Fruit fly (Drosophila melanogaster) whole organism, embryonic: ENCODE measurements around the gene rngo.

Experiments
- Asciz ChIP-seq: fragments of 200-800 bp; sonication (Bioruptor generic); optimal IDR thresholded peaks from 2 replicates; lab custom pipeline; 2017; ENCODE audit warnings: missing biosample characterization, mild to moderate bottlenecking, missing genetic modification characterization, missing genetic modification reagents
- C15 ChIP-seq: fragments of 200-800 bp; sonication (Bioruptor generic); IDR thresholded peaks from 3 replicates; pipeline ENCODE4 v1.3.6; 2022; ENCODE audit warnings: missing biosample characterization, missing genetic modification characterization
- CG11247 ChIP-seq: fragments of 200-800 bp; sonication (Bioruptor generic); IDR thresholded peaks from 2 replicates; pipeline ENCODE4 v1.3.6; 2022; ENCODE audit warnings: missing biosample characterization, missing genetic modification characterization
- CG11504 ChIP-seq: fragments of 200-800 bp; sonication (Bioruptor generic); optimal IDR thresholded peaks from 3 replicates; lab custom pipeline; 2019; ENCODE audit warnings: missing biosample characterization, mild to moderate bottlenecking, missing genetic modification characterization, moderate library complexity
- CG12071 ChIP-seq: fragments of 200-800 bp; sonication (Bioruptor generic); optimal IDR thresholded peaks from 3 replicates; lab custom pipeline; 2018; ENCODE audit warnings: missing biosample characterization, mild to moderate bottlenecking, missing genetic modification characterization
- CG12769 ChIP-seq: fragments of 200-800 bp; sonication (Bioruptor generic); optimal IDR thresholded peaks from 2 replicates; lab custom pipeline; 2019; ENCODE audit warnings: missing biosample characterization, mild to moderate bottlenecking, missing genetic modification characterization, moderate library complexity
- CG13123 ChIP-seq: fragments of 200-800 bp; sonication (Bioruptor generic); optimal IDR thresholded peaks from 2 replicates; lab custom pipeline; 2016; ENCODE audit warnings: missing biosample characterization, missing genetic modification characterization
- CG13296 ChIP-seq: fragments of 200-800 bp; sonication (Bioruptor generic); optimal IDR thresholded peaks from 3 replicates; lab custom pipeline; 2018; ENCODE audit warnings: missing biosample characterization, mild to moderate bottlenecking, missing genetic modification characterization
- CG15479 ChIP-seq: fragments of 200-800 bp; sonication (Bioruptor generic); optimal IDR thresholded peaks from 3 replicates; lab custom pipeline; 2019; ENCODE audit warnings: missing biosample characterization, mild to moderate bottlenecking, missing genetic modification characterization, moderate library complexity
- CG1603 ChIP-seq: fragments of 200-800 bp; sonication (Bioruptor generic); optimal IDR thresholded peaks from 2 replicates; lab custom pipeline; 2019; ENCODE audit warnings: missing biosample characterization, mild to moderate bottlenecking, missing genetic modification characterization, moderate library complexity
- CG17186 ChIP-seq: fragments of 200-800 bp; sonication (Bioruptor generic); optimal IDR thresholded peaks from 3 replicates; lab custom pipeline; 2017; ENCODE audit warnings: missing biosample characterization, missing genetic modification reagents, missing genetic modification characterization
- CG18599 ChIP-seq: fragments of 200-800 bp; sonication (Bioruptor generic); optimal IDR thresholded peaks from 3 replicates; lab custom pipeline; 2017; ENCODE audit warnings: missing biosample characterization, missing genetic modification characterization, mild to moderate bottlenecking, moderate library complexity, missing genetic modification reagents
- CG2875 ChIP-seq: fragments of 200-800 bp; sonication (Bioruptor generic); optimal IDR thresholded peaks from 2 replicates; lab custom pipeline; 2017; ENCODE audit warnings: missing biosample characterization, mild to moderate bottlenecking, missing genetic modification characterization, missing genetic modification reagents
- CG30020 ChIP-seq: fragments of 200-800 bp; optimal IDR thresholded peaks from 2 replicates; lab custom pipeline; 2019; ENCODE audit warnings: missing biosample characterization, mild to moderate bottlenecking, missing genetic modification characterization, moderate library complexity
- CG31365 ChIP-seq: fragments of 200-800 bp; sonication (Bioruptor generic); optimal IDR thresholded peaks from 2 replicates; lab custom pipeline; 2018; ENCODE audit warnings: missing biosample characterization, mild to moderate bottlenecking, missing genetic modification characterization
- CG34376 ChIP-seq: fragments of 200-800 bp; sonication (Bioruptor generic); optimal IDR thresholded peaks from 2 replicates; lab custom pipeline; 2018; ENCODE audit warnings: missing biosample characterization, mild to moderate bottlenecking, missing genetic modification characterization
- CG3838 ChIP-seq: fragments of 200-800 bp; sonication (Bioruptor generic); optimal IDR thresholded peaks from 3 replicates; lab custom pipeline; 2016; ENCODE audit warnings: missing biosample characterization, missing genetic modification characterization
- CG6272 ChIP-seq: fragments of 200-800 bp; sonication (Bioruptor generic); IDR thresholded peaks from 2 replicates; pipeline ENCODE4 v1.3.6; 2022; ENCODE audit warnings: missing biosample characterization, missing genetic modification characterization
- CG6765 ChIP-seq: fragments of 200-800 bp; sonication (Bioruptor generic); optimal IDR thresholded peaks from 3 replicates; lab custom pipeline; 2017; ENCODE audit warnings: missing biosample characterization, mild to moderate bottlenecking, missing genetic modification characterization
- CG7839 ChIP-seq: fragments of 200-800 bp; sonication (Bioruptor generic); optimal IDR thresholded peaks from 3 replicates; lab custom pipeline; 2018; ENCODE audit warnings: missing biosample characterization, mild to moderate bottlenecking, missing genetic modification characterization, moderate library complexity
- CG7987 ChIP-seq: fragments of 200-800 bp; sonication (Bioruptor generic); optimal IDR thresholded peaks from 2 replicates; lab custom pipeline; 2018; ENCODE audit warnings: missing biosample characterization, mild to moderate bottlenecking, missing genetic modification characterization, moderate library complexity
- CG8281 ChIP-seq: fragments of 200-800 bp; sonication (Bioruptor generic); optimal IDR thresholded peaks from 2 replicates; lab custom pipeline; 2018; ENCODE audit warnings: missing biosample characterization, mild to moderate bottlenecking, missing genetic modification characterization, moderate library complexity
- CG8388 ChIP-seq: fragments of 200-800 bp; sonication (Bioruptor generic); optimal IDR thresholded peaks from 2 replicates; lab custom pipeline; 2019; ENCODE audit warnings: missing biosample characterization, mild to moderate bottlenecking, missing genetic modification characterization, moderate library complexity
- Fer1 ChIP-seq: fragments of 200-800 bp; sonication (Bioruptor generic); optimal IDR thresholded peaks from 2 replicates; lab custom pipeline; 2017; ENCODE audit warnings: missing biosample characterization, mild to moderate bottlenecking, missing genetic modification characterization
- Fer3 ChIP-seq: fragments of 200-800 bp; sonication (Bioruptor generic); optimal IDR thresholded peaks from 2 replicates; lab custom pipeline; 2018; ENCODE audit warnings: missing biosample characterization, mild to moderate bottlenecking, missing genetic modification characterization, moderate library complexity
- HLH3B ChIP-seq: fragments of 200-800 bp; sonication (Bioruptor generic); IDR thresholded peaks from 2 replicates; pipeline ENCODE4 v1.3.6; 2022; ENCODE audit warnings: missing biosample characterization, missing genetic modification characterization
- HmgZ ChIP-seq: fragments of 200-800 bp; sonication (Bioruptor generic); optimal IDR thresholded peaks from 2 replicates; lab custom pipeline; 2018; ENCODE audit warnings: missing biosample characterization, mild to moderate bottlenecking, missing genetic modification characterization
- Hr39 ChIP-seq: fragments of >200 bp; optimal IDR thresholded peaks from 2 replicates; lab custom pipeline; 2017
- Hr78 ChIP-seq, 2 experiments: fragments of 200-800 bp in 1 of 2; fragments of >200 bp in 1 of 2; sonication (Bioruptor generic) in 1 of 2; optimal IDR thresholded peaks; 2 replicates each; lab custom pipeline; 2017 to 2019; ENCODE audit warnings: missing biosample characterization in 2 of 2, missing genetic modification characterization in 2 of 2, mild to moderate bottlenecking in 1 of 2, moderate library complexity in 1 of 2
- Med ChIP-seq: fragments of 200-800 bp; sonication (Bioruptor generic); peaks from one replicate; lab custom pipeline; 2016; ENCODE audit warnings: missing biosample characterization, missing genetic modification characterization, mild to moderate bottlenecking, inconsistent platforms, moderate library complexity
- Meics ChIP-seq: fragments of 200-800 bp; sonication (Bioruptor generic); optimal IDR thresholded peaks from 2 replicates; lab custom pipeline; 2017; ENCODE audit warnings: missing biosample characterization, mild to moderate bottlenecking, missing genetic modification characterization
- NFAT ChIP-seq: fragments of 200-800 bp; sonication (Bioruptor generic); IDR thresholded peaks from 2 replicates; pipeline ENCODE4 v1.3.6; 2022; ENCODE audit warnings: missing biosample characterization, missing genetic modification characterization
- PHDP ChIP-seq: fragments of 200-800 bp; sonication (Bioruptor generic); optimal IDR thresholded peaks from 3 replicates; lab custom pipeline; 2018; ENCODE audit warnings: missing biosample characterization, mild to moderate bottlenecking, missing genetic modification characterization, moderate library complexity
- Pdp1 ChIP-seq, 2 experiments: fragments of 200-800 bp; sonication (Bioruptor generic); optimal IDR thresholded peaks; 3 replicates each; lab custom pipeline; 2016; ENCODE audit warnings: missing biosample characterization in 2 of 2, missing genetic modification characterization in 2 of 2, mild to moderate bottlenecking in 1 of 2, moderate library complexity in 1 of 2
- ac ChIP-seq: fragments of 200-800 bp; sonication (Bioruptor generic); optimal IDR thresholded peaks from 3 replicates; lab custom pipeline; 2017; ENCODE audit warnings: missing biosample characterization, mild to moderate bottlenecking, missing genetic modification characterization
- ase ChIP-seq: fragments of 200-800 bp; sonication (Bioruptor generic); IDR thresholded peaks from 3 replicates; pipeline ENCODE4 v1.3.6; 2022; ENCODE audit warnings: missing biosample characterization, missing genetic modification characterization
- bigmax ChIP-seq: fragments of 200-800 bp; sonication (Bioruptor generic); optimal IDR thresholded peaks from 2 replicates; lab custom pipeline; 2018; ENCODE audit warnings: missing biosample characterization, mild to moderate bottlenecking, missing genetic modification characterization
- crc ChIP-seq: fragments of 200-800 bp; sonication (Bioruptor generic); optimal IDR thresholded peaks from 2 replicates; lab custom pipeline; 2016; ENCODE audit warnings: missing biosample characterization, missing genetic modification characterization
- dmrt11E ChIP-seq: fragments of 200-800 bp; sonication (Bioruptor generic); optimal IDR thresholded peaks from 3 replicates; lab custom pipeline; 2018; ENCODE audit warnings: missing biosample characterization, mild to moderate bottlenecking, missing genetic modification characterization, moderate library complexity
- fd3F ChIP-seq: fragments of 200-800 bp; sonication (Bioruptor generic); optimal IDR thresholded peaks from 2 replicates; lab custom pipeline; 2018; ENCODE audit warnings: missing biosample characterization, mild to moderate bottlenecking, missing genetic modification characterization, moderate library complexity
- mirr ChIP-seq: fragments of 200-800 bp; sonication (Bioruptor generic); optimal IDR thresholded peaks from 3 replicates; lab custom pipeline; 2018; ENCODE audit warnings: missing biosample characterization, mild to moderate bottlenecking, missing genetic modification characterization
- nerfin-1 ChIP-seq: fragments of 200-800 bp; sonication (Bioruptor generic); optimal IDR thresholded peaks from 3 replicates; lab custom pipeline; 2019; ENCODE audit warnings: missing biosample characterization, mild to moderate bottlenecking, missing genetic modification characterization, moderate library complexity
- schlank ChIP-seq: fragments of 200-800 bp; sonication (Bioruptor generic); optimal IDR thresholded peaks from 2 replicates; lab custom pipeline; 2018; ENCODE audit warnings: missing biosample characterization, mild to moderate bottlenecking, missing genetic modification characterization
- sens ChIP-seq: fragments of 200-800 bp; sonication (Bioruptor generic); peaks from one replicate; lab custom pipeline; 2016; ENCODE audit warnings: missing biosample characterization, missing genetic modification characterization
- unpg ChIP-seq: fragments of 200-800 bp; sonication (Bioruptor generic); optimal IDR thresholded peaks from 3 replicates; lab custom pipeline; 2018; ENCODE audit warnings: missing biosample characterization, mild to moderate bottlenecking, missing genetic modification characterization, moderate library complexity
- wek ChIP-seq: fragments of 200-800 bp; sonication (Bioruptor generic); optimal IDR thresholded peaks from 3 replicates; lab custom pipeline; 2018; ENCODE audit warnings: missing biosample characterization, mild to moderate bottlenecking, missing genetic modification characterization, moderate library complexity
- z ChIP-seq: fragments of 200-800 bp; sonication (Bioruptor generic); IDR thresholded peaks from 3 replicates; pipeline ENCODE4 v1.3.6; 2022; ENCODE audit warnings: missing biosample characterization, missing genetic modification characterization

The rngo gene

DNA sequence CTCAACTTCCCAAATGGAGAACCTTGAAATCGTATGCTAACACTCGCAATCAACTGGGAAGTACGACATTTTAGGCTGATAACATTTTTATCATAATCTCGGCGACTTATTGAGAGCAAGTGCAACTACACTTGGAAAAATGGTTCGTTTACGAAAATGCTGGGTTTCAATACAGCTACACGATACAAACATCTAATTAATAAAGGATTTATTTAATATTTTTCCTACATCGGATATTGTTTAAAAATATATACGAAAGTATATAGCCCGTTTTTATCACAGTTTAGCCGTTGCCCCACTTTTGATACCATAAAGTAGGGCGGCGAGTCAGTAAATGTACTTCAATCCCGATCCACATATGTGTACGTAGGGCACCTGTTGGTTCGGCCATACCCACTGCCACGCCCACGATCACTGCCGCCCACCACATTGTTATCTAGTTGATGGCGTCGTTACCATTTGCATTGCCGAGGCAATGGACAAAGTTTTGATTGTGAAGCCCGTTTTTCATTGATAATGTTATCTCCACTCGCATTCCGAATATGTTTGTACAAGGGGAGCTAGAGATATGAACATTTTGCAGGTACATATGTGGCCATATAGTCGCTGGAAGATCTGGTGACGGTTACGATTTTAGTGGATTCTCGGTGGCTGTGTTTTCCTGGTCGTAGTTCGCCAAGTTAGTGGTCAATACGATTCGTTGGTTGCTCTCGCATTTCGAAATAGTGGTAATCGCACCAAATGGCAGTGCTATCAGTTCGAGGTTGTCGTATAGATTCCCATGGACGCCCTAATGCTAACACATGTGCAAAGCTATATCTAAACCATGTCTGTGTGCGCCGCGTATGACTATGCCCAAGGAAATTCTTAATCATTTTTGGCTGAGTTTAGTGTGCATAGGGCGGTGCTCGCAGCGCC, 26.5 kb upstream of the rngo start, which contains the start of gene Traf-like (continued):
- TF ChIP-seq CG3838 (GFP tag; lab: Kevin White, UChicago), result no peak
- peak; percentile 1 for TF ChIP-seq CG8388 (GFP tag; lab: Kevin White, UChicago)
- TF ChIP-seq CG17186 (GFP tag; lab: Kevin White, UChicago), result no peak
- TF ChIP-seq CG13123, result no peak
- no peak for TF ChIP-seq ase (GFP tag; lab: Robert Waterston, UW)
- no peak for TF ChIP-seq dmrt11E (tag; lab: Kevin White, UChicago)
- no peak for TF ChIP-seq bigmax
- TF ChIP-seq NFAT (GFP tag; lab: Robert Waterston, UW), result no peak
- no peak for TF ChIP-seq CG2875 (GFP tag; lab: Kevin White, UChicago)
- no peak for TF ChIP-seq CG15479 (GFP tag; lab: Kevin White, UChicago)
- TF ChIP-seq Fer3, result no peak
- no peak for TF ChIP-seq Hr39 (lab: Kevin White, UChicago)
- TF ChIP-seq, all 482 proteins: peak for 75

DNA sequence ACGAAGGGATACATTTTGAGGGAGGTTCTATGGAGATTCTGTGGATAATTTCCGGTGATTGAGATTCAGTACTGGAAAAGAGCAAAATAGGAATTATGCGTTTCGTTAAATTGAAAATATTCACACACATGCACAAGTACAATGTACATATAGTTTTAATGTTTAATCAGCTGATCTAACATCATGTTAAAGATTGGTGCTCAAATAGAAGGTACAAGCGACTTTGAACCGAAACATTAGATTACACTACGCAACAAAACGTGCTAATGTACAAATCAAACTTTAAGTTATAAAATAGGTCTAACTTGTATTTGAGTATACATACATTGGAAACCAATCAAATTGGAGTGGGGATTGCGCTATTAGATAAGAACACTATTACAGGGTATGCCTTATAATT, 21.2 kb upstream of the rngo start:
- TF ChIP-seq CG7987 (GFP tag; lab: Kevin White, UChicago) (peak; percentile 35), C15 (no peak), Pdp1 (GFP tag; optimal IDR thresholded peaks at IDR 0.05; lab: Kevin White, UChicago) (peak in 1 of 2 experiments; percentile 28), CG11504 (no peak), CG18599 (GFP tag; lab: Kevin White, UChicago) (peak; percentile 49), unpg (GFP tag; lab: Kevin White, UChicago) (peak; percentile 17), Meics (GFP tag; lab: Kevin White, UChicago) (peak; percentile 3), Fer1 (peak; percentile 50), mirr (GFP tag; lab: Kevin White, UChicago) (peak; percentile 46), CG13296 (GFP tag; lab: Kevin White, UChicago) (peak; percentile 52), CG30020 (tag; lab: Kevin White, UChicago) (no peak), PHDP (peak; percentile 12), CG12071 (peak; percentile 51), crc (no peak), Asciz (peak; percentile 2), Med (peak; percentile 68), ac (GFP tag; lab: Kevin White, UChicago) (no peak), z (no peak), fd3F (GFP tag; lab: Kevin White, UChicago) (peak; percentile 10), sens (peak; percentile 76), CG34376 (GFP tag; lab: Kevin White, UChicago) (peak; percentile 28), CG31365 (tag; lab: Kevin White, UChicago) (peak; percentile 8), CG12769 (tag; lab: Kevin White, UChicago) (peak; percentile 23), CG6272 (GFP tag; lab: Robert Waterston, UW) (no peak), CG1603 (tag; lab: Kevin White, UChicago) (peak; percentile 11), CG7839 (tag; lab: Kevin White, UChicago) (no peak), CG8281 (tag; lab: Kevin White, UChicago) (no peak), CG6765 (GFP tag; lab: Kevin White, UChicago) (peak; percentile 11), HmgZ (tag; lab: Kevin White, UChicago) (no peak), wek (GFP tag; lab: Kevin White, UChicago) (peak; percentile 6), CG11247 (GFP tag; lab: Robert Waterston, UW) (no peak), schlank (tag; lab: Kevin White, UChicago) (no peak), Hr78 (GFP tag; optimal IDR thresholded peaks at IDR 0.05; lab: Kevin White, UChicago) (no peak), HLH3B (0 out of 2 replicates have a peak, but pooled peaks have one; percentile 16), nerfin-1 (tag; lab: Kevin White, UChicago) (no peak)
